Fruit fly (Drosophila melanogaster) whole organism, embryonic: ENCODE measurements around the gene CG43922.
A peak's percentile ranks its signal among the peaks of the same experiment; 100 is the strongest.

Experiments
- Atf3 ChIP-seq: fragments of 200-800 bp; sonication (Bioruptor generic); optimal IDR thresholded peaks from 3 replicates; lab custom pipeline; 2016; ENCODE audit warnings: missing biosample characterization, missing genetic modification characterization
- BEAF-32 ChIP-seq: fragments of 200-800 bp; sonication (Bioruptor generic); optimal IDR thresholded peaks from 3 replicates; lab custom pipeline; 2017; ENCODE audit warnings: missing biosample characterization, missing genetic modification characterization, mild to moderate bottlenecking, moderate library complexity, missing genetic modification reagents
- Blimp-1 ChIP-seq: fragments of 200-800 bp; sonication (Bioruptor generic); optimal IDR thresholded peaks from 3 replicates; lab custom pipeline; 2018; ENCODE audit warnings: missing biosample characterization, missing genetic modification characterization, mild to moderate bottlenecking, moderate library complexity, missing genetic modification reagents
- CG1024 ChIP-seq: fragments of 200-800 bp; sonication (Bioruptor generic); IDR thresholded peaks from 2 replicates; pipeline ENCODE4 v1.3.6; 2022; ENCODE audit warnings: missing biosample characterization, missing genetic modification characterization
- CG10321 ChIP-seq: fragments of 200-800 bp; sonication (Bioruptor generic); IDR thresholded peaks from 2 replicates; pipeline ENCODE4 v1.3.6; 2022; ENCODE audit warnings: missing biosample characterization, missing genetic modification characterization
- CG11085 ChIP-seq: fragments of 200-800 bp; sonication (Bioruptor generic); IDR thresholded peaks from 2 replicates; pipeline ENCODE4 v1.3.6; 2022; ENCODE audit warnings: missing biosample characterization, missing genetic modification characterization
- CG11093 ChIP-seq: fragments of 200-800 bp; sonication (Bioruptor generic); IDR thresholded peaks from 3 replicates; pipeline ENCODE4 v1.3.6; 2022; ENCODE audit warnings: missing biosample characterization, missing genetic modification characterization
- CG12071 ChIP-seq: fragments of 200-800 bp; sonication (Bioruptor generic); optimal IDR thresholded peaks from 3 replicates; lab custom pipeline; 2018; ENCODE audit warnings: missing biosample characterization, mild to moderate bottlenecking, missing genetic modification characterization
- CG12155 ChIP-seq: fragments of 200-800 bp; sonication (Bioruptor generic); optimal IDR thresholded peaks from 3 replicates; lab custom pipeline; 2016; ENCODE audit warnings: missing biosample characterization, missing genetic modification characterization
- CG13424 ChIP-seq: fragments of 200-800 bp; sonication (Bioruptor generic); optimal IDR thresholded peaks from 2 replicates; lab custom pipeline; 2019; ENCODE audit warnings: missing biosample characterization, mild to moderate bottlenecking, missing genetic modification characterization, moderate library complexity
- CG14710 ChIP-seq: fragments of 200-800 bp; sonication (Bioruptor generic); optimal IDR thresholded peaks from 3 replicates; lab custom pipeline; 2019; ENCODE audit warnings: missing biosample characterization, mild to moderate bottlenecking, missing genetic modification characterization, moderate library complexity
- CG17186 ChIP-seq: fragments of 200-800 bp; sonication (Bioruptor generic); optimal IDR thresholded peaks from 3 replicates; lab custom pipeline; 2017; ENCODE audit warnings: missing biosample characterization, missing genetic modification reagents, missing genetic modification characterization
- CG18619 ChIP-seq: fragments of 200-800 bp; sonication (Bioruptor generic); optimal IDR thresholded peaks from 3 replicates; lab custom pipeline; 2017; ENCODE audit warnings: missing biosample characterization, mild to moderate bottlenecking, missing genetic modification characterization
- CG2678 ChIP-seq: fragments of 200-800 bp; sonication (Bioruptor generic); optimal IDR thresholded peaks from 3 replicates; lab custom pipeline; 2019; ENCODE audit warnings: missing biosample characterization, mild to moderate bottlenecking, missing genetic modification characterization, moderate library complexity
- CG34422 ChIP-seq: fragments of 200-800 bp; sonication (Bioruptor generic); IDR thresholded peaks from 3 replicates; pipeline ENCODE4 v1.3.6; 2022; ENCODE audit warnings: missing biosample characterization, missing genetic modification characterization
- CG6791 ChIP-seq: fragments of 200-800 bp; sonication (Bioruptor generic); IDR thresholded peaks from 3 replicates; pipeline ENCODE4 v1.3.6; 2022; ENCODE audit warnings: missing biosample characterization, missing genetic modification characterization; ENCODE audit not compliant: partially characterized antibody
- CG7271 ChIP-seq: fragments of 200-800 bp; sonication (Bioruptor generic); optimal IDR thresholded peaks from 2 replicates; lab custom pipeline; 2018; ENCODE audit warnings: missing biosample characterization, mild to moderate bottlenecking, missing genetic modification characterization, moderate library complexity
- CG8765 ChIP-seq: fragments of 200-800 bp; sonication (Bioruptor generic); IDR thresholded peaks from 2 replicates; pipeline ENCODE4 v1.3.6; 2022; ENCODE audit warnings: missing biosample characterization, missing genetic modification characterization
- CG9437 ChIP-seq: fragments of 200-800 bp; sonication (Bioruptor generic); optimal IDR thresholded peaks from 2 replicates; lab custom pipeline; 2018; ENCODE audit warnings: missing biosample characterization, mild to moderate bottlenecking, missing genetic modification characterization
- CG9876 ChIP-seq: fragments of 200-800 bp; sonication (Bioruptor generic); optimal IDR thresholded peaks from 2 replicates; lab custom pipeline; 2016; ENCODE audit warnings: missing biosample characterization, missing genetic modification characterization
- CoRest ChIP-seq: fragments of 200-800 bp; sonication (Bioruptor generic); optimal IDR thresholded peaks from 3 replicates; lab custom pipeline; 2018; ENCODE audit warnings: missing biosample characterization, mild to moderate bottlenecking, missing genetic modification characterization, moderate library complexity
- D19B ChIP-seq: fragments of 200-800 bp; sonication (Bioruptor generic); optimal IDR thresholded peaks from 2 replicates; lab custom pipeline; 2017; ENCODE audit warnings: missing biosample characterization, mild to moderate bottlenecking, missing genetic modification characterization
- Deaf1 ChIP-seq: fragments of 200-800 bp; optimal IDR thresholded peaks from 3 replicates; lab custom pipeline; 2019; ENCODE audit warnings: missing biosample characterization, mild to moderate bottlenecking, missing genetic modification characterization, moderate library complexity
- Dek ChIP-seq: fragments of 200-800 bp; sonication (Bioruptor generic); optimal IDR thresholded peaks from 3 replicates; lab custom pipeline; 2019; ENCODE audit warnings: missing biosample characterization, mild to moderate bottlenecking, missing genetic modification characterization, moderate library complexity
- E2f2 ChIP-seq: fragments of 200-800 bp; sonication (Bioruptor generic); IDR thresholded peaks from 2 replicates; pipeline ENCODE4 v1.3.6; 2022; ENCODE audit warnings: missing biosample characterization, missing genetic modification characterization
- Fer2 ChIP-seq: fragments of 200-800 bp; sonication (Bioruptor generic); optimal IDR thresholded peaks from 2 replicates; lab custom pipeline; 2018; ENCODE audit warnings: missing biosample characterization, mild to moderate bottlenecking, missing genetic modification characterization, moderate library complexity
- HLH54F ChIP-seq: fragments of 200-800 bp; sonication (Bioruptor generic); optimal IDR thresholded peaks from 3 replicates; lab custom pipeline; 2016; ENCODE audit warnings: missing biosample characterization, missing genetic modification characterization
- HmgD ChIP-seq: fragments of 200-800 bp; sonication (Bioruptor generic); optimal IDR thresholded peaks from 3 replicates; lab custom pipeline; 2016; ENCODE audit warnings: missing biosample characterization, missing genetic modification characterization
- Meics ChIP-seq: fragments of 200-800 bp; sonication (Bioruptor generic); optimal IDR thresholded peaks from 2 replicates; lab custom pipeline; 2017; ENCODE audit warnings: missing biosample characterization, mild to moderate bottlenecking, missing genetic modification characterization
- Poxn ChIP-seq: fragments of 200-800 bp; sonication (Bioruptor generic); IDR thresholded peaks from 2 replicates; pipeline ENCODE4 v1.3.6; 2022; ENCODE audit warnings: missing biosample characterization, missing genetic modification characterization
- chif ChIP-seq, 2 experiments: fragments of 200-800 bp; sonication (Bioruptor generic); optimal IDR thresholded peaks; 3 replicates each; lab custom pipeline; 2016; ENCODE audit warnings: missing biosample characterization in 2 of 2, missing genetic modification characterization in 2 of 2
- esg ChIP-seq: fragments of 200-800 bp; sonication (Bioruptor generic); conservative IDR thresholded peaks from 2 replicates; pipeline ENCODE4 v1.3.6; 2022; ENCODE audit warnings: missing biosample characterization, missing genetic modification characterization
- eyg ChIP-seq: fragments of 200-800 bp; sonication (Bioruptor generic); optimal IDR thresholded peaks from 3 replicates; lab custom pipeline; 2016; ENCODE audit warnings: missing biosample characterization, missing genetic modification characterization
- fd3F ChIP-seq: fragments of 200-800 bp; sonication (Bioruptor generic); optimal IDR thresholded peaks from 2 replicates; lab custom pipeline; 2018; ENCODE audit warnings: missing biosample characterization, mild to moderate bottlenecking, missing genetic modification characterization, moderate library complexity
- grn ChIP-seq: fragments of 200-800 bp; sonication (Bioruptor generic); optimal IDR thresholded peaks from 3 replicates; lab custom pipeline; 2017; ENCODE audit warnings: missing biosample characterization, missing genetic modification characterization
- gsb-n ChIP-seq: fragments of 200-800 bp; sonication (Bioruptor generic); optimal IDR thresholded peaks from 3 replicates; lab custom pipeline; 2018; ENCODE audit warnings: missing biosample characterization, mild to moderate bottlenecking, missing genetic modification characterization
- ind ChIP-seq: fragments of 200-800 bp; sonication (Bioruptor generic); optimal IDR thresholded peaks from 3 replicates; lab custom pipeline; 2016; ENCODE audit warnings: missing biosample characterization, missing genetic modification characterization
- kah ChIP-seq: fragments of 200-800 bp; sonication (Bioruptor generic); optimal IDR thresholded peaks from 2 replicates; lab custom pipeline; 2018; ENCODE audit warnings: missing biosample characterization, mild to moderate bottlenecking, missing genetic modification characterization
- pan ChIP-seq, 4 experiments: fragments of >200 bp in 3 of 4; fragments of 200-800 bp in 1 of 4; sonication (Bioruptor generic) in 1 of 4; optimal IDR thresholded peaks in 3 of 4; IDR thresholded peaks in 1 of 4; 2 replicates each; pipeline versions ENCODE4 v1.3.6 to Lab custom; 2017 to 2022; ENCODE audit warnings: missing biosample characterization in 2 of 4, missing genetic modification characterization in 2 of 4, mixed read lengths in 1 of 4
- pros ChIP-seq: fragments of 200-800 bp; sonication (Bioruptor generic); optimal IDR thresholded peaks from 3 replicates; lab custom pipeline; 2019; ENCODE audit warnings: missing biosample characterization, mild to moderate bottlenecking, missing genetic modification characterization, moderate library complexity
- ranshi ChIP-seq: fragments of 200-800 bp; sonication (Bioruptor generic); IDR thresholded peaks from 2 replicates; pipeline ENCODE4 v1.3.6; 2022; ENCODE audit warnings: missing biosample characterization, missing genetic modification characterization
- repo ChIP-seq: fragments of 200-800 bp; sonication (Bioruptor generic); optimal IDR thresholded peaks from 2 replicates; lab custom pipeline; 2016; ENCODE audit warnings: missing biosample characterization, missing genetic modification characterization
- ro ChIP-seq: fragments of 200-800 bp; sonication (Bioruptor generic); IDR thresholded peaks from 2 replicates; pipeline ENCODE4 v1.3.6; 2022; ENCODE audit warnings: missing biosample characterization, missing genetic modification characterization
- schlank ChIP-seq: fragments of 200-800 bp; sonication (Bioruptor generic); optimal IDR thresholded peaks from 2 replicates; lab custom pipeline; 2018; ENCODE audit warnings: missing biosample characterization, mild to moderate bottlenecking, missing genetic modification characterization
- so ChIP-seq: fragments of 200-800 bp; sonication (Bioruptor generic); IDR thresholded peaks from 3 replicates; pipeline ENCODE4 v1.3.6; 2022; ENCODE audit warnings: missing biosample characterization, missing genetic modification characterization
- stc ChIP-seq: fragments of 200-800 bp; sonication (Bioruptor generic); IDR thresholded peaks from 2 replicates; pipeline ENCODE4 v1.3.6; 2022; ENCODE audit warnings: missing biosample characterization, missing genetic modification characterization
- sug ChIP-seq: fragments of 200-800 bp; optimal IDR thresholded peaks from 2 replicates; lab custom pipeline; 2019; ENCODE audit warnings: missing biosample characterization, mild to moderate bottlenecking, missing genetic modification characterization, moderate library complexity
- wek ChIP-seq: fragments of 200-800 bp; sonication (Bioruptor generic); optimal IDR thresholded peaks from 3 replicates; lab custom pipeline; 2018; ENCODE audit warnings: missing biosample characterization, mild to moderate bottlenecking, missing genetic modification characterization, moderate library complexity

The CG43922 gene

DNA sequence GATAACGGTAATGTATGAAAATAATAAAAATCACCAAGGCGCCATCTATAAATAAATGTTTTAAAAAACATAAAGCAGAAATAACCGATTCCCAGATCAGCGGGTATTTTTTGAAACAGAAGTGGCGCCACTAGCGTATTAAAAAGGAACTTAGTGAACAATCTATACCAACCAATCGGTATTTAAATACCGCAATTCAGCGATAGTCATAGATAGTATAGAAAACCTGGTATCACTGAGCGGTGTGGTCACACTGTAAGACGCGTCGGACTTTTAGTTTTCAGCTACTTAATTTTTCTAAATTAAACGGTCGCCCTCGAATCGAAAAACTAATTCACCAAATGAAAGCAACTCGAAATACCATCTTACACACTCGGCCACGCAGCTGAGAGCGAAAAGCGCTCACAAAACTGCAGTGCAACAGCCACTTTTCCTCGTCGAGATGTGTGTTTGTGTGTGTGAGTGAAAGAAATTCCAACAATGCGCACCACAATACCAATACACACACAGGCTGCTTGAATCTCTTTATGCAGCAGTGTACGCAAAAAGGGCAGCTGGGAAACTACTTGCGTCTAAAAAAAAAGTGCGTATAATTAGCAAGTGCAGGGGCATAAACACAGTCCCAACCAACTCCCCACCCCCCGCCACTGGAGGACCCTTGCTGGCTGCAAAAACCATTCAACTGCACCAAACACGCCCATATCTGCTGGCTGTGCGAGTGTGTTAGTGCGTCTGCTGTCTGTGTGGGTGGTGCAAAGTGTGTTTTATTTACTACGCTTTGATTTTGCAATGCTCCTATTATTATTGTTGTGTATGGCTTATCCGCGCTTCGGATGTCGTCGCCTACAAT is 15.2 kb upstream of the CG43922 start, which contains the start of gene PDZ-GEF (continued):
- peak; percentile 16 for TF ChIP-seq HLH54F (GFP tag; lab: Kevin White, UChicago)
- TF ChIP-seq chif (GFP tag; optimal IDR thresholded peaks at IDR 0.05; lab: Kevin White, UChicago): peak; percentile 25 to 74
- no peak for TF ChIP-seq CG2678 (tag; lab: Kevin White, UChicago)
- no peak for TF ChIP-seq gsb-n (tag; lab: Kevin White, UChicago)
- no peak for TF ChIP-seq esg (GFP tag; lab: Robert Waterston, UW)
- TF ChIP-seq CG18619 (GFP tag; lab: Kevin White, UChicago): peak; percentile 14
- TF ChIP-seq HmgD (GFP tag; lab: Kevin White, UChicago): peak; percentile 40
- TF ChIP-seq E2f2 (GFP tag; lab: Robert Waterston, UW): peak; percentile 67
- TF ChIP-seq kah (GFP tag; lab: Kevin White, UChicago): no peak
- peak; percentile 14 for TF ChIP-seq repo (GFP tag; lab: Kevin White, UChicago)
- no peak for TF ChIP-seq CG7271 (tag; lab: Kevin White, UChicago)
- peak; percentile 99 for TF ChIP-seq CG14710
- TF ChIP-seq Meics (GFP tag; lab: Kevin White, UChicago): no peak
- TF ChIP-seq CG10321 (GFP tag; lab: Robert Waterston, UW): no peak
- no peak for TF ChIP-seq CG11085
- no peak for TF ChIP-seq CG9437 (GFP tag; lab: Kevin White, UChicago)
- TF ChIP-seq pan (optimal IDR thresholded peaks at IDR 0.05; lab: Kevin White, UChicago): no peak
- TF ChIP-seq pan (GFP tag; optimal IDR thresholded peaks at IDR 0.05 in 1 of 2, IDR thresholded peaks at IDR 0.05 in 1 of 2): peak in 1 of 2 experiments; percentile 47
- peak; percentile 17 for TF ChIP-seq Deaf1
- TF ChIP-seq Poxn (GFP tag; lab: Robert Waterston, UW): no peak
- TF ChIP-seq CG17186 (GFP tag; lab: Kevin White, UChicago): no peak
- 0 out of 3 replicates have a peak, but pooled peaks have one; percentile 41 for TF ChIP-seq so (GFP tag; lab: Robert Waterston, UW)
- peak; percentile 47 for TF ChIP-seq CG12155
- TF ChIP-seq ranshi (GFP tag; lab: Robert Waterston, UW): no peak
- no peak for TF ChIP-seq pros (GFP tag; lab: Kevin White, UChicago)
- TF ChIP-seq ind: peak; percentile 31
- peak; percentile 24 for TF ChIP-seq eyg
- no peak for TF ChIP-seq CoRest (tag; lab: Kevin White, UChicago)
- TF ChIP-seq CG6791 (GFP tag; lab: Robert Waterston, UW): peak; percentile 62; the same call in 1 of the 3 replicates
- TF ChIP-seq CG13424 (tag; lab: Kevin White, UChicago): no peak
- TF ChIP-seq BEAF-32: peak; percentile 71
- 0 out of 2 replicates have a peak, but pooled peaks have one; percentile 21 for TF ChIP-seq CG1024 (GFP tag; lab: Robert Waterston, UW)
- TF ChIP-seq Atf3 (GFP tag; lab: Kevin White, UChicago): no peak
- no peak for TF ChIP-seq wek (GFP tag; lab: Kevin White, UChicago)
- no peak for TF ChIP-seq grn (GFP tag; lab: Kevin White, UChicago)
- TF ChIP-seq Dek (tag; lab: Kevin White, UChicago): peak; percentile 47
- no peak for TF ChIP-seq CG8765 (GFP tag; lab: Robert Waterston, UW)
- TF ChIP-seq CG9876 (GFP tag; lab: Kevin White, UChicago): no peak
- no peak for TF ChIP-seq ro (GFP tag; lab: Robert Waterston, UW)
- TF ChIP-seq fd3F: peak; percentile 5
- peak; percentile 46 for TF ChIP-seq Blimp-1 (GFP tag; lab: Kevin White, UChicago)
- peak; percentile 21 for TF ChIP-seq sug (tag; lab: Kevin White, UChicago)
- TF ChIP-seq CG34422: peak; percentile 68
- TF ChIP-seq D19B (GFP tag; lab: Kevin White, UChicago): no peak
- TF ChIP-seq CG11093 (GFP tag; lab: Robert Waterston, UW): no peak
- TF ChIP-seq schlank (tag; lab: Kevin White, UChicago): no peak
- 0 out of 2 replicates have a peak, but pooled peaks have one; percentile 27 for TF ChIP-seq stc (GFP tag; lab: Robert Waterston, UW)
- TF ChIP-seq CG12071 (GFP tag; lab: Kevin White, UChicago): no peak
- no peak for TF ChIP-seq Fer2 (tag; lab: Kevin White, UChicago)
